Fruit fly (Drosophila melanogaster) whole organism, embryonic: Measurements from ENCODE around the gene CG17801.

Source experiments
- Aef1 ChIP-seq: fragments of 200-800 bp; sonication (Bioruptor generic); IDR thresholded peaks from 3 replicates; pipeline ENCODE4 v1.3.6; 2022; ENCODE audit warnings: missing biosample characterization, missing genetic modification characterization
- CG10267 ChIP-seq: fragments of 200-800 bp; sonication (Bioruptor generic); optimal IDR thresholded peaks from 2 replicates; lab custom pipeline; 2018; ENCODE audit warnings: missing biosample characterization, mild to moderate bottlenecking, missing genetic modification characterization, moderate library complexity
- CG10431 ChIP-seq: fragments of 200-800 bp; sonication (Bioruptor generic); optimal IDR thresholded peaks from 3 replicates; lab custom pipeline; 2018; ENCODE audit warnings: missing biosample characterization, mild to moderate bottlenecking, missing genetic modification characterization
- CG11085 ChIP-seq: fragments of 200-800 bp; sonication (Bioruptor generic); IDR thresholded peaks from 2 replicates; pipeline ENCODE4 v1.3.6; 2022; ENCODE audit warnings: missing biosample characterization, missing genetic modification characterization
- CG11560 ChIP-seq: fragments of 200-800 bp; sonication (Bioruptor generic); IDR thresholded peaks from 3 replicates; pipeline ENCODE4 v1.3.6; 2022; ENCODE audit warnings: missing biosample characterization, missing genetic modification characterization
- CG12236 ChIP-seq: fragments of 200-800 bp; sonication (Bioruptor generic); optimal IDR thresholded peaks from 2 replicates; lab custom pipeline; 2016; ENCODE audit warnings: missing biosample characterization, missing genetic modification characterization
- CG16779 ChIP-seq: fragments of 200-800 bp; sonication (Bioruptor generic); IDR thresholded peaks from 2 replicates; pipeline ENCODE4 v1.3.6; 2022; ENCODE audit warnings: missing biosample characterization, missing genetic modification characterization
- CG17829 ChIP-seq: fragments of 200-800 bp; optimal IDR thresholded peaks from 2 replicates; lab custom pipeline; 2019; ENCODE audit warnings: missing biosample characterization, mild to moderate bottlenecking, missing genetic modification characterization, moderate library complexity
- CG3163 ChIP-seq: fragments of 200-800 bp; sonication (Bioruptor generic); optimal IDR thresholded peaks from 3 replicates; lab custom pipeline; 2016; ENCODE audit warnings: missing biosample characterization, missing genetic modification characterization
- CG33557 ChIP-seq: fragments of 200-800 bp; sonication (Bioruptor generic); optimal IDR thresholded peaks from 2 replicates; lab custom pipeline; 2019; ENCODE audit warnings: missing biosample characterization, mild to moderate bottlenecking, missing genetic modification characterization, moderate library complexity
- CG4424 ChIP-seq: fragments of 200-800 bp; sonication (Bioruptor generic); optimal IDR thresholded peaks from 3 replicates; lab custom pipeline; 2016; ENCODE audit warnings: missing biosample characterization, missing genetic modification characterization
- CG4820 ChIP-seq: fragments of 200-800 bp; sonication (Bioruptor generic); optimal IDR thresholded peaks from 3 replicates; lab custom pipeline; 2016; ENCODE audit warnings: missing biosample characterization, missing genetic modification characterization
- CG5180 ChIP-seq: fragments of 200-800 bp; sonication (Bioruptor generic); optimal IDR thresholded peaks from 3 replicates; lab custom pipeline; 2017; ENCODE audit warnings: missing biosample characterization, missing genetic modification characterization, mild to moderate bottlenecking, moderate library complexity, missing genetic modification reagents
- CG6765 ChIP-seq: fragments of 200-800 bp; sonication (Bioruptor generic); optimal IDR thresholded peaks from 3 replicates; lab custom pipeline; 2017; ENCODE audit warnings: missing biosample characterization, mild to moderate bottlenecking, missing genetic modification characterization
- CG7556 ChIP-seq: fragments of 200-800 bp; sonication (Bioruptor generic); optimal IDR thresholded peaks from 2 replicates; lab custom pipeline; 2017; ENCODE audit warnings: missing biosample characterization, mild to moderate bottlenecking, missing genetic modification characterization
- CG7745 ChIP-seq: fragments of 200-800 bp; sonication (Bioruptor generic); optimal IDR thresholded peaks from 2 replicates; lab custom pipeline; 2018; ENCODE audit warnings: missing biosample characterization, mild to moderate bottlenecking, missing genetic modification characterization, moderate library complexity
- CG7963 ChIP-seq: fragments of 200-800 bp; sonication (Bioruptor generic); IDR thresholded peaks from 3 replicates; pipeline ENCODE4 v1.3.6; 2022; ENCODE audit warnings: missing biosample characterization, missing genetic modification characterization; ENCODE audit not compliant: partially characterized antibody
- CTCF ChIP-seq: fragments of 200-800 bp; sonication (Bioruptor generic); optimal IDR thresholded peaks from 2 replicates; lab custom pipeline; 2017; ENCODE audit warnings: missing biosample characterization, mild to moderate bottlenecking, missing genetic modification characterization, moderate library complexity
- Hand ChIP-seq: fragments of 200-800 bp; sonication (Bioruptor generic); optimal IDR thresholded peaks from 2 replicates; lab custom pipeline; 2017; ENCODE audit warnings: mild to moderate bottlenecking, missing biosample characterization, missing genetic modification reagents, missing genetic modification characterization
- Hey ChIP-seq: fragments of 200-800 bp; sonication (Bioruptor generic); optimal IDR thresholded peaks from 3 replicates; lab custom pipeline; 2018; ENCODE audit warnings: missing biosample characterization, mild to moderate bottlenecking, missing genetic modification characterization
- HmgD ChIP-seq: fragments of 200-800 bp; sonication (Bioruptor generic); optimal IDR thresholded peaks from 3 replicates; lab custom pipeline; 2016; ENCODE audit warnings: missing biosample characterization, missing genetic modification characterization
- Hr39 ChIP-seq: fragments of >200 bp; optimal IDR thresholded peaks from 2 replicates; lab custom pipeline; 2017
- Hr78 ChIP-seq, 2 experiments: fragments of 200-800 bp in 1 of 2; fragments of >200 bp in 1 of 2; sonication (Bioruptor generic) in 1 of 2; optimal IDR thresholded peaks; 2 replicates each; lab custom pipeline; 2017 to 2019; ENCODE audit warnings: missing biosample characterization in 2 of 2, missing genetic modification characterization in 2 of 2, mild to moderate bottlenecking in 1 of 2, moderate library complexity in 1 of 2
- Mad ChIP-seq: fragments of 200-800 bp; sonication (Bioruptor generic); optimal IDR thresholded peaks from 2 replicates; lab custom pipeline; 2016; ENCODE audit warnings: missing biosample characterization, missing genetic modification characterization
- Meics ChIP-seq: fragments of 200-800 bp; sonication (Bioruptor generic); optimal IDR thresholded peaks from 2 replicates; lab custom pipeline; 2017; ENCODE audit warnings: missing biosample characterization, mild to moderate bottlenecking, missing genetic modification characterization
- Myb ChIP-seq: fragments of 200-800 bp; sonication (Bioruptor generic); optimal IDR thresholded peaks from 2 replicates; lab custom pipeline; 2016; ENCODE audit warnings: missing biosample characterization, missing genetic modification characterization
- NC2α ChIP-seq: fragments of 200-800 bp; sonication (Bioruptor generic); optimal IDR thresholded peaks from 2 replicates; lab custom pipeline; 2016; ENCODE audit warnings: missing biosample characterization, missing genetic modification characterization
- NfI ChIP-seq: fragments of 200-800 bp; sonication (Bioruptor generic); optimal IDR thresholded peaks from 3 replicates; lab custom pipeline; 2018; ENCODE audit warnings: missing biosample characterization, mild to moderate bottlenecking, missing genetic modification characterization, moderate library complexity
- Oli ChIP-seq: fragments of 200-800 bp; sonication (Bioruptor generic); optimal IDR thresholded peaks from 2 replicates; lab custom pipeline; 2018; ENCODE audit warnings: missing biosample characterization, mild to moderate bottlenecking, missing genetic modification characterization, moderate library complexity
- ac ChIP-seq: fragments of 200-800 bp; sonication (Bioruptor generic); optimal IDR thresholded peaks from 3 replicates; lab custom pipeline; 2017; ENCODE audit warnings: missing biosample characterization, mild to moderate bottlenecking, missing genetic modification characterization
- cg ChIP-seq: fragments of 200-800 bp; sonication (Bioruptor generic); optimal IDR thresholded peaks from 3 replicates; lab custom pipeline; 2019; ENCODE audit warnings: missing biosample characterization, mild to moderate bottlenecking, missing genetic modification characterization, moderate library complexity
- crol ChIP-seq: fragments of 200-800 bp; sonication (Bioruptor generic); IDR thresholded peaks from 2 replicates; pipeline ENCODE4 v1.3.6; 2022; ENCODE audit warnings: missing biosample characterization, missing genetic modification characterization
- dati ChIP-seq: fragments of 200-800 bp; sonication (Bioruptor generic); IDR thresholded peaks from 2 replicates; pipeline ENCODE4 v1.3.6; 2022; ENCODE audit warnings: missing biosample characterization, missing genetic modification characterization
- gsb ChIP-seq: fragments of 200-800 bp; sonication (Bioruptor generic); IDR thresholded peaks from 2 replicates; pipeline ENCODE4 v1.3.6; 2022; ENCODE audit warnings: missing biosample characterization, missing genetic modification characterization
- gt ChIP-seq: fragments of 200-800 bp; sonication (Bioruptor generic); IDR thresholded peaks from 2 replicates; pipeline ENCODE4 v1.3.6; 2022; ENCODE audit warnings: missing biosample characterization, missing genetic modification characterization
- ham ChIP-seq: fragments of 200-800 bp; sonication (Bioruptor generic); IDR thresholded peaks from 2 replicates; pipeline ENCODE4 v1.3.6; 2022; ENCODE audit warnings: missing biosample characterization, missing genetic modification characterization
- hkb ChIP-seq, 2 experiments: fragments of 200-800 bp in 1 of 2; fragments of >200 bp in 1 of 2; sonication (Bioruptor generic) in 1 of 2; IDR thresholded peaks in 1 of 2; optimal IDR thresholded peaks in 1 of 2; 2 replicates each; pipeline versions ENCODE4 v1.3.6 to Lab custom; 2017 to 2022; ENCODE audit warnings: missing biosample characterization in 1 of 2, missing genetic modification characterization in 1 of 2
- jumu ChIP-seq: fragments of 200-800 bp; sonication (Bioruptor generic); optimal IDR thresholded peaks from 3 replicates; lab custom pipeline; 2016; ENCODE audit warnings: missing biosample characterization, missing genetic modification characterization
- mld ChIP-seq: fragments of 200-800 bp; sonication (Bioruptor generic); IDR thresholded peaks from 3 replicates; pipeline ENCODE4 v1.3.6; 2022; ENCODE audit warnings: missing biosample characterization, missing genetic modification characterization; ENCODE audit not compliant: partially characterized antibody
- nau ChIP-seq: fragments of 200-800 bp; sonication (Bioruptor generic); optimal IDR thresholded peaks from 3 replicates; lab custom pipeline; 2017; ENCODE audit warnings: missing biosample characterization, mild to moderate bottlenecking, missing genetic modification characterization, missing genetic modification reagents
- nerfin-1 ChIP-seq: fragments of 200-800 bp; sonication (Bioruptor generic); optimal IDR thresholded peaks from 3 replicates; lab custom pipeline; 2019; ENCODE audit warnings: missing biosample characterization, mild to moderate bottlenecking, missing genetic modification characterization, moderate library complexity
- onecut ChIP-seq: fragments of 200-800 bp; sonication (Bioruptor generic); IDR thresholded peaks from 2 replicates; pipeline ENCODE4 v1.3.6; 2022; ENCODE audit warnings: missing biosample characterization, missing genetic modification characterization
- scrt ChIP-seq: fragments of 200-800 bp; sonication (Bioruptor generic); optimal IDR thresholded peaks from 2 replicates; lab custom pipeline; 2018; ENCODE audit warnings: missing biosample characterization, mild to moderate bottlenecking, missing genetic modification characterization, moderate library complexity
- sens ChIP-seq: fragments of 200-800 bp; sonication (Bioruptor generic); peaks from one replicate; lab custom pipeline; 2016; ENCODE audit warnings: missing biosample characterization, missing genetic modification characterization
- shn ChIP-seq: fragments of 200-800 bp; sonication (Bioruptor generic); optimal IDR thresholded peaks from 3 replicates; lab custom pipeline; 2016; ENCODE audit warnings: missing biosample characterization, missing genetic modification characterization
- so ChIP-seq: fragments of 200-800 bp; sonication (Bioruptor generic); IDR thresholded peaks from 3 replicates; pipeline ENCODE4 v1.3.6; 2022; ENCODE audit warnings: missing biosample characterization, missing genetic modification characterization
- unc-4 ChIP-seq: fragments of 200-800 bp; sonication (Bioruptor generic); IDR thresholded peaks from 2 replicates; pipeline ENCODE4 v1.3.6; 2022; ENCODE audit warnings: missing biosample characterization, missing genetic modification characterization; ENCODE audit not compliant: partially characterized antibody

Gene CG17801

DNA sequence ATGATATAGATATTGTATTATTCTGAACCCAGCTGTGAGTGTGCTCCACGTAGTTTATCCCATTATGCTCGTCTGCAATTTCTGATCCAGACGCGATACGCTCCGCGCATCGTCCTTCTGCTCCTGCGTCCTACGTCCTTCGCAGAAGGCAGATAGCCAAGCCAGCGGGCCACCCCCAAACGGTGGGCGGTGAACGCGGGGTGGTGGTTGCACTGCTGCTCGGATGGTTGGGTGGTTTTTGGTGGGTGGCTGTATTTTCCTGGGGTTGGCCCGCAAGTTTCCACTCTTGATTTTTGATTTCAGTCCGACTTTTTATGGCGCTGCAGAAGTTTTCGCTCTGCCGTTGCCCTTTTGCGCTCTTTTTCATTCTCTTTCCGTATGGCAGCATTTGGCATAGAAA lies 5.6 kb upstream of the CG17801 start (continued):
- TF ChIP-seq CG4424 (GFP tag; lab: Kevin White, UChicago) (no peak), so (no peak), gt (GFP tag; lab: Robert Waterston, UW) (no peak), ac (GFP tag; lab: Kevin White, UChicago) (no peak), nau (GFP tag; lab: Kevin White, UChicago) (no peak), CG11560 (tag; lab: Robert Waterston, UW) (no peak), sens (no peak), gsb (GFP tag; lab: Robert Waterston, UW) (no peak), NC2α (GFP tag; lab: Kevin White, UChicago) (no peak)
- TF ChIP-seq, all 482 proteins: peak for 12

dm6 chr3R:17811707-17812099 lies 4.8 kb upstream of the CG17801 start:
- TF ChIP-seq unc-4 (GFP tag; lab: Robert Waterston, UW) (0 out of 2 replicates have a peak, but pooled peaks have one; percentile 1), Meics (GFP tag; lab: Kevin White, UChicago) (no peak), jumu (GFP tag; lab: Kevin White, UChicago) (no peak), CG10431 (GFP tag; lab: Kevin White, UChicago) (no peak), CG4820 (GFP tag; lab: Kevin White, UChicago) (no peak), ham (GFP tag; lab: Robert Waterston, UW) (no peak), onecut (peak; percentile 38; the same call in 1 of the 2 replicates), Hey (tag; lab: Kevin White, UChicago) (no peak), HmgD (GFP tag; lab: Kevin White, UChicago) (no peak), Hand (GFP tag; lab: Kevin White, UChicago) (no peak), CG12236 (no peak), hkb (optimal IDR thresholded peaks at IDR 0.05; lab: Kevin White, UChicago) (peak; percentile 28), hkb (GFP tag; IDR thresholded peaks at IDR 0.05; lab: Robert Waterston, UW) (no peak), CG7963 (0 out of 3 replicates have a peak, but pooled peaks have one; percentile 8), nerfin-1 (tag; lab: Kevin White, UChicago) (peak; percentile 98), cg (GFP tag; lab: Kevin White, UChicago) (peak; percentile 37)

DNA sequence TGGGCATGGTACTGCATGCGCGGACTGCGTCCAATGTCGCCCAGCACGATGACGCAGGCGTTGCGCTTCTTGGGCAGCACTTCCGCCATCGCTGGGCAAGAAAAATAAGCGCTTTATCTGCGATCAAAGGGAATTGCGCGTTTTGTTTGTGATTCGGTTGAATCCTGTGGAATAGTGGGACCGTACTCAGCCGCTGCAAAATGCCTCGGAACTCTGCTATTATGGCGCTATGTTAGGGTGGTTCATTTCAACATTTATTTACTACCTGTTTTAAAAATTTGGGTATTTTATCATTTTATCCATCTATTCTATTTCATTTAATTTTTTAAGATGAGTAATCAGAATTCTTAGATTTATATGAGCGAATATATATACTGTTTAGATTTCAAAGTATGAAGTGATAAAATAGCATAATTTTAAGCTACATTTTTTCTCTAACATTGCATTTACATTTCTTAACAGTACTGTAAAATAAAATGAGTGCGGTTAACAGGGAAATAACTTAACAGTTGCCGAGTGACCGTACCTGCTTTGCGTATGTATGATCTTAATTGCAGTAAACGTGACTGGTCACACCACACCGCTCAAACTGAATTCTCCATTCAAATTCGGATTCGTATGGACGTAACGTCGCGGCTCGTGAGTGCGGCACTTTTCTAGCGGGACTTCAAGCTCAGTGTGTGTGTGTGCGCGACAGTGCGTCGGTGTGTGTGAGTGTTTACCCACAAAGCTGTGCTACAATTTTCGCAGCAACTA lies 4.2 kb upstream of the CG17801 start, which contains the start of the genes Alg1 and tinc:
TSS of gene Alg1 (minus strand) at position 184 of the 756 bp plus-strand sequence.
TSS of gene tinc (plus strand) at position 591 of the 756 bp plus-strand sequence.
- TF ChIP-seq CG33557 (GFP tag; lab: Kevin White, UChicago) (peak; percentile 55), Myb (GFP tag; lab: Kevin White, UChicago) (peak; percentile 96), CG6765 (peak; percentile 64), Oli (tag; lab: Kevin White, UChicago) (peak; percentile 22), CG7745 (no peak), CG5180 (GFP tag; lab: Kevin White, UChicago) (peak; percentile 4), mld (GFP tag; lab: Robert Waterston, UW) (no peak), crol (GFP tag; lab: Robert Waterston, UW) (no peak), CTCF (peak; percentile 41), CG7556 (GFP tag; lab: Kevin White, UChicago) (peak; percentile 72), Hr39 (lab: Kevin White, UChicago) (no peak), CG11085 (peak; percentile 53; the same call in 1 of the 2 replicates), CG17829 (tag; lab: Kevin White, UChicago) (peak; percentile 78), hkb (optimal IDR thresholded peaks at IDR 0.05; lab: Kevin White, UChicago) (no peak), hkb (GFP tag; IDR thresholded peaks at IDR 0.05; lab: Robert Waterston, UW) (peak; percentile 52), Hr78 (GFP tag; optimal IDR thresholded peaks at IDR 0.05; lab: Kevin White, UChicago) (no peak), CG16779 (GFP tag; lab: Robert Waterston, UW) (peak; percentile 51; the same call in 1 of the 2 replicates), Mad (GFP tag; lab: Kevin White, UChicago) (peak; percentile 32), Aef1 (GFP tag; lab: Robert Waterston, UW) (peak; percentile 28; the same call in 1 of the 3 replicates), CG10267 (peak; percentile 78), dati (GFP tag; lab: Robert Waterston, UW) (no peak), NfI (GFP tag; lab: Kevin White, UChicago) (peak; percentile 40), CG3163 (GFP tag; lab: Kevin White, UChicago) (no peak), shn (no peak), scrt (peak; percentile 16)
